Fruit fly (Drosophila melanogaster): ENCODE data around the gene AMPKalpha.

AMPKalpha gene

dm6 chrX:1411225-1411932 lies 36.0 kb downstream of the AMPKalpha start (continued):
- TF ChIP-seq hkb (optimal IDR thresholded peaks at IDR 0.05) (no peak), hkb (GFP tag; IDR thresholded peaks at IDR 0.05) (no peak), ranshi (GFP tag; IDR thresholded peaks at IDR 0.05) (no peak), Abd-B (GFP tag; optimal IDR thresholded peaks at IDR 0.05) (no peak), CG8281 (tag; optimal IDR thresholded peaks at IDR 0.05) (no peak), BtbVII (GFP tag; optimal IDR thresholded peaks at IDR 0.05) (no peak), bcd (GFP tag; optimal IDR thresholded peaks at IDR 0.05) (no peak), Dad (GFP tag; optimal IDR thresholded peaks at IDR 0.05) (no peak), CG6175 (GFP tag; IDR thresholded peaks at IDR 0.05) (no peak), Meics (GFP tag; optimal IDR thresholded peaks at IDR 0.05) (peak; percentile 1), CG4820 (GFP tag; optimal IDR thresholded peaks at IDR 0.05) (no peak), CG8944 (GFP tag; optimal IDR thresholded peaks at IDR 0.05) (no peak), Blimp-1 (GFP tag; optimal IDR thresholded peaks at IDR 0.05) (no peak), Adf1 (GFP tag; IDR thresholded peaks at IDR 0.05) (peak; percentile 71), cas (GFP tag; IDR thresholded peaks at IDR 0.05) (no peak)

- TF ChIP-seq CG17186 (GFP tag; optimal IDR thresholded peaks at IDR 0.05), result no peak
- peak; percentile 75 for TF ChIP-seq Hr39 (optimal IDR thresholded peaks at IDR 0.05)
Measured at dm6 chrX:1414269-1414668, 38.9 kb downstream of the AMPKalpha start.

Data from whole organism, embryonic.